Fruit fly (Drosophila melanogaster) whole organism, pupa: Measurements from ENCODE around the gene Mettl14.

Source experiments
- CG10348 ChIP-seq: fragments of 200-800 bp; sonication (Bioruptor generic); IDR thresholded peaks from 2 replicates; pipeline ENCODE4 v1.3.6; 2022; ENCODE audit warnings: missing biosample characterization, missing genetic modification characterization
- CG12605 ChIP-seq: fragments of 200-800 bp; sonication (Bioruptor generic); IDR thresholded peaks from 2 replicates; pipeline ENCODE4 v1.3.6; 2022; ENCODE audit warnings: missing biosample characterization, missing genetic modification characterization
- CG13204 ChIP-seq: fragments of 200-800 bp; sonication (Bioruptor generic); optimal IDR thresholded peaks from 2 replicates; lab custom pipeline; 2018; ENCODE audit warnings: missing biosample characterization, mild to moderate bottlenecking, missing genetic modification characterization, moderate library complexity
- CG14655 ChIP-seq: fragments of 200-800 bp; sonication (Bioruptor generic); optimal IDR thresholded peaks from 3 replicates; lab custom pipeline; 2017; ENCODE audit warnings: mild to moderate bottlenecking, missing biosample characterization, missing genetic modification reagents, missing genetic modification characterization
- CG15710 ChIP-seq: fragments of 200-800 bp; sonication (Bioruptor generic); optimal IDR thresholded peaks from 2 replicates; lab custom pipeline; 2018; ENCODE audit warnings: missing biosample characterization, mild to moderate bottlenecking, missing genetic modification characterization, moderate library complexity
- CG17806 ChIP-seq: fragments of 200-800 bp; sonication (Bioruptor generic); optimal IDR thresholded peaks from 2 replicates; lab custom pipeline; 2018; ENCODE audit warnings: missing biosample characterization, mild to moderate bottlenecking, missing genetic modification characterization, moderate library complexity
- CG32121 ChIP-seq: fragments of 200-800 bp; sonication (Bioruptor generic); IDR thresholded peaks from 2 replicates; pipeline ENCODE4 v1.3.6; 2022; ENCODE audit warnings: missing biosample characterization, missing genetic modification characterization
- CG34367 ChIP-seq: fragments of 200-800 bp; sonication (Bioruptor generic); optimal IDR thresholded peaks from 2 replicates; lab custom pipeline; 2018; ENCODE audit warnings: missing biosample characterization, mild to moderate bottlenecking, missing genetic modification characterization
- CG4496 ChIP-seq: fragments of 200-800 bp; sonication (Bioruptor generic); IDR thresholded peaks from 3 replicates; pipeline ENCODE4 v1.3.6; 2022; ENCODE audit warnings: missing biosample characterization, missing genetic modification characterization
- CG8159 ChIP-seq: fragments of 200-800 bp; sonication (Bioruptor generic); optimal IDR thresholded peaks from 3 replicates; lab custom pipeline; 2018; ENCODE audit warnings: missing biosample characterization, mild to moderate bottlenecking, missing genetic modification characterization, moderate library complexity
- CG8301 ChIP-seq: fragments of 200-800 bp; sonication (Bioruptor generic); optimal IDR thresholded peaks from 2 replicates; lab custom pipeline; 2018; ENCODE audit warnings: missing biosample characterization, mild to moderate bottlenecking, missing genetic modification characterization
- CG9948 ChIP-seq: fragments of 200-800 bp; sonication (Bioruptor generic); optimal IDR thresholded peaks from 2 replicates; lab custom pipeline; 2018; ENCODE audit warnings: missing biosample characterization, mild to moderate bottlenecking, missing genetic modification characterization, moderate library complexity
- D1 ChIP-seq: fragments of 200-800 bp; sonication (Bioruptor generic); optimal IDR thresholded peaks from 2 replicates; lab custom pipeline; 2018; ENCODE audit warnings: missing biosample characterization, mild to moderate bottlenecking, missing genetic modification characterization, moderate library complexity
- EcR ChIP-seq: fragments of 200-800 bp; sonication (Bioruptor generic); optimal IDR thresholded peaks from 3 replicates; lab custom pipeline; 2019; ENCODE audit warnings: missing biosample characterization, missing genetic modification characterization, mild to moderate bottlenecking, moderate library complexity, missing genetic modification reagents
- Ets98B ChIP-seq: fragments of 200-800 bp; sonication (Bioruptor generic); IDR thresholded peaks from 2 replicates; pipeline ENCODE4 v1.3.6; 2022; ENCODE audit warnings: missing biosample characterization, missing genetic modification characterization
- Pif1A ChIP-seq: fragments of 200-800 bp; sonication (Bioruptor generic); optimal IDR thresholded peaks from 3 replicates; lab custom pipeline; 2016; ENCODE audit warnings: missing biosample characterization, missing genetic modification characterization
- Pif1B ChIP-seq: fragments of 200-800 bp; sonication (Bioruptor generic); optimal IDR thresholded peaks from 3 replicates; lab custom pipeline; 2016; ENCODE audit warnings: missing biosample characterization, missing genetic modification characterization
- Snoo ChIP-seq: fragments of 200-800 bp; sonication (Bioruptor generic); optimal IDR thresholded peaks from 3 replicates; lab custom pipeline; 2017; ENCODE audit warnings: missing biosample characterization, mild to moderate bottlenecking, missing genetic modification characterization, inconsistent platforms
- fd96Ca ChIP-seq: fragments of 200-800 bp; sonication (Bioruptor generic); IDR thresholded peaks from 3 replicates; pipeline ENCODE4 v1.3.6; 2022; ENCODE audit warnings: missing biosample characterization, missing genetic modification characterization
- gl ChIP-seq: fragments of 200-800 bp; sonication (Bioruptor generic); optimal IDR thresholded peaks from 2 replicates; lab custom pipeline; 2018; ENCODE audit warnings: missing biosample characterization, mild to moderate bottlenecking, missing genetic modification characterization
- rn ChIP-seq: fragments of 200-800 bp; sonication (Bioruptor generic); IDR thresholded peaks from 2 replicates; pipeline ENCODE4 v1.3.6; 2022; ENCODE audit warnings: missing biosample characterization, missing genetic modification characterization

Gene Mettl14

dm6 chr2L:8289352-8290091, 18.7 kb upstream of the Mettl14 start:
- TF ChIP-seq CG13204 (GFP tag; lab: Kevin White, UChicago) (no peak), CG14655 (GFP tag; lab: Kevin White, UChicago) (peak; percentile 3), CG8301 (tag; lab: Kevin White, UChicago) (peak; percentile 1)
- TF ChIP-seq, all 21 proteins: peak for 2

- TF ChIP-seq CG10348 (GFP tag; lab: Robert Waterston, UW) = no peak
- no peak for TF ChIP-seq Ets98B (GFP tag; lab: Robert Waterston, UW)
- no peak for TF ChIP-seq CG14655 (GFP tag; lab: Kevin White, UChicago)
- no peak for TF ChIP-seq fd96Ca
- TF ChIP-seq gl (tag; lab: Kevin White, UChicago) = no peak
- no peak for TF ChIP-seq CG32121 (GFP tag; lab: Robert Waterston, UW)
- TF ChIP-seq CG9948 (tag; lab: Kevin White, UChicago) = no peak
- TF ChIP-seq CG13204 (GFP tag; lab: Kevin White, UChicago) = no peak
- TF ChIP-seq CG34367 (tag; lab: Kevin White, UChicago) = no peak
- TF ChIP-seq CG4496 = no peak
- TF ChIP-seq Pif1A = no peak
These were observed 18.2 kb upstream of the Mettl14 start for dm6 chr2L:8290092-8290424.

DNA sequence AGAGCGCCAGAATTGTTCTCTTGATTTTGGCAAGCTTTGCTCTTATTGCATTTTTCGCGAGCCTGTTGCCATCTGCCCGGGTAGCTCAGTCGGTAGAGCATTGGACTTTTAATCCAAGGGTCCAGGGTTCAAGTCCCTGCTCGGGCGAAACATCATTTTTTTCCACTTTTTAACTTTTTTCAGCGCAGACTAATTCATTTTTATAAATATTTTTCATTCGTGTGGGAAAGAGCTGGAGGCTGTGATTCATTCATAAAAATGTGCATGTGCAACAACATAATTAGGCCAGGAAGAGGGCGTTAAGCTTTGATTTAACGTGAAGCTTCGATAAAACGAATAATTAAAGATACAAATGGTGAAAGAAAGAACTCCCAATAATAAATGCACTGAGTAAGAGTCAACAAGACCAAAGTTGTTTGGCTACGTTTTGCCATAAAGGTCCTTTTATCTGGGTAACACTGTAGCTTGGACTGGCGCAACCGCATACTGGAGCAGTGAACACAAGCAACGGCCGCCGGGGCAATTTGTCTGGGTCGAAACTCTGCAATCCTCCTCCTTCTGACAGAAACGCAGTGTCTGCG, 17.5 kb upstream of the Mettl14 start:
- TF ChIP-seq CG10348 (GFP tag; lab: Robert Waterston, UW) (no peak), Snoo (tag; lab: Kevin White, UChicago) (peak; percentile 88), D1 (tag; lab: Kevin White, UChicago) (peak; percentile 46), Pif1B (peak; percentile 84), Ets98B (GFP tag; lab: Robert Waterston, UW) (peak; percentile 76), CG9948 (tag; lab: Kevin White, UChicago) (peak; percentile 72), CG14655 (GFP tag; lab: Kevin White, UChicago) (peak; percentile 83), gl (tag; lab: Kevin White, UChicago) (peak; percentile 57), CG8159 (tag; lab: Kevin White, UChicago) (peak; percentile 82), CG13204 (GFP tag; lab: Kevin White, UChicago) (peak; percentile 82), CG32121 (GFP tag; lab: Robert Waterston, UW) (peak; percentile 59; the same call in 1 of the 2 replicates), fd96Ca (peak; percentile 85), CG17806 (peak; percentile 78), CG15710 (tag; lab: Kevin White, UChicago) (peak; percentile 81), EcR (GFP tag; lab: Kevin White, UChicago) (peak; percentile 89), CG8301 (tag; lab: Kevin White, UChicago) (peak; percentile 76), CG4496 (peak; percentile 87), rn (peak; percentile 64), Pif1A (peak; percentile 90), CG34367 (tag; lab: Kevin White, UChicago) (peak; percentile 69), CG12605 (GFP tag; lab: Robert Waterston, UW) (peak; percentile 72)

DNA sequence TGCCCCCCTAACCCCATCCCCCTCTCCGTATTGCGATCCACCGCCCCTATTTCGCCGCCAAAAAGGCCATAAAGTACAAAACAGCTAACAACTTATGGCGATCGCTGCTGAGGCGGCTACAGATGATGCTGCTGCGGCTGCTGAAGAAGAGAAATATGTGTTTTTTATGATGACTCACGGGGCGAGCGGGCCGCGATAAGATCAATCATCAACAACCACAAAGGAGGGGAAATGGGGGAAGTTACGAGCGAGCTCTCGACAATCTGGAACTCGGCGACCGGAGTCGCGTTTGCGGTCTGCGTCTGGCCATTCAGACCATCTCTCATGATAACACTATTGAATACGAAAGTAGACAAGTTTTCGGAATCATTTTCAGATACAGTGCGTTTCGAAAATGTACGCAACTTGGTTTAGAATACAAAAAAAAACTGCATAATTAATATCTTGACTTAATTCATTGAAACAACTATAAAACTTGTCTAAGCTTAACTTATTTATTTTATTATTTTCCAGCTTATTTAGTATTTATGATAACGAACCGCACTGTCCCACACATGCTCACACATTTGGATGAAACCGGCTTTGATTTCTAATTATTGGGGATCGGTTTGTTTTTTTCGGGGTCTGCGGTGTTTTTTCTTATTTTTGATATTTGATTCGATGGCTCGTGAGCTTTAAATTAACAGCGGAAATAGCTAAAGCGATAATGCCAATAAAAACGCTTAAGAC, 15.9 kb upstream of the Mettl14 start:
- TF ChIP-seq CG10348 (GFP tag; lab: Robert Waterston, UW) = no peak
- TF ChIP-seq rn = peak; percentile 81
- peak; percentile 91 for TF ChIP-seq CG4496
- peak; percentile 95 for TF ChIP-seq Ets98B (GFP tag; lab: Robert Waterston, UW)
- peak; percentile 65 for TF ChIP-seq fd96Ca
- TF ChIP-seq D1 (tag; lab: Kevin White, UChicago) = no peak
- TF ChIP-seq CG9948 (tag; lab: Kevin White, UChicago) = peak; percentile 53
- TF ChIP-seq CG32121 (GFP tag; lab: Robert Waterston, UW) = peak; percentile 89
- peak; percentile 48 for TF ChIP-seq Snoo (tag; lab: Kevin White, UChicago)
- TF ChIP-seq Pif1B = peak; percentile 64
- TF ChIP-seq CG15710 (tag; lab: Kevin White, UChicago) = peak; percentile 50
- TF ChIP-seq gl (tag; lab: Kevin White, UChicago) = no peak
- peak; percentile 62 for TF ChIP-seq CG17806
- TF ChIP-seq CG8159 (tag; lab: Kevin White, UChicago) = peak; percentile 66
- peak; percentile 74 for TF ChIP-seq CG14655 (GFP tag; lab: Kevin White, UChicago)
- peak; percentile 56 for TF ChIP-seq EcR (GFP tag; lab: Kevin White, UChicago)
- TF ChIP-seq CG12605 (GFP tag; lab: Robert Waterston, UW) = peak; percentile 87
- TF ChIP-seq CG8301 (tag; lab: Kevin White, UChicago) = peak; percentile 81
- TF ChIP-seq Pif1A = peak; percentile 83
- TF ChIP-seq CG34367 (tag; lab: Kevin White, UChicago) = peak; percentile 43
- TF ChIP-seq CG13204 (GFP tag; lab: Kevin White, UChicago) = peak; percentile 85
- TF ChIP-seq, all 21 proteins: peak for 18

DNA sequence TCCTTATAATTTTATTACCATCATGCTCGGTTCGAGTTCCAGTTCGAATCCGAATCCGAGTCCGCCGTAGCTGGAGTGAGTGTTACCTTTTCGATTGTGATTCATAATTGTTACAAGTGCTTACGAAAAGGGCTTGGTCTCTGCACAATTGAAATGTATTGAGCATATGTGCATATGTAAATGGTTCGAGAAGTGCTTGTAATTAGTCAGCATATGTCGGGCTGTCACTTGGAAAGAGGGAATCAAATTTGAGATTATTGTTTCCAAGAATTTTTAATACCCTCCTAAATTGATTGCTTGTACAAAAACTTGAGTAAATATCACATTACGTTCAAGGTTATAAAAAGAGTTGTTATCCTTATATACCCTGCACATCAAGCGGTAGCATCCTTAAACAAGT, 14.8 kb upstream of the Mettl14 start:
- TF ChIP-seq Snoo (tag; lab: Kevin White, UChicago) (peak; percentile 37), CG8159 (tag; lab: Kevin White, UChicago) (peak; percentile 8), Pif1A (peak; percentile 21), Pif1B (no peak)
